Fruit fly (Drosophila melanogaster) S2 (cell line): Measurements from ENCODE around the gene CG7255.

Source experiments
- CG8478 ChIP-seq: fragments of >200 bp; optimal IDR thresholded peaks from 2 replicates; lab custom pipeline; 2018
- CTCF ChIP-seq, 2 experiments: fragments of >200 bp; optimal IDR thresholded peaks; 2 replicates each; lab custom pipeline; 2018

Gene CG7255

DNA sequence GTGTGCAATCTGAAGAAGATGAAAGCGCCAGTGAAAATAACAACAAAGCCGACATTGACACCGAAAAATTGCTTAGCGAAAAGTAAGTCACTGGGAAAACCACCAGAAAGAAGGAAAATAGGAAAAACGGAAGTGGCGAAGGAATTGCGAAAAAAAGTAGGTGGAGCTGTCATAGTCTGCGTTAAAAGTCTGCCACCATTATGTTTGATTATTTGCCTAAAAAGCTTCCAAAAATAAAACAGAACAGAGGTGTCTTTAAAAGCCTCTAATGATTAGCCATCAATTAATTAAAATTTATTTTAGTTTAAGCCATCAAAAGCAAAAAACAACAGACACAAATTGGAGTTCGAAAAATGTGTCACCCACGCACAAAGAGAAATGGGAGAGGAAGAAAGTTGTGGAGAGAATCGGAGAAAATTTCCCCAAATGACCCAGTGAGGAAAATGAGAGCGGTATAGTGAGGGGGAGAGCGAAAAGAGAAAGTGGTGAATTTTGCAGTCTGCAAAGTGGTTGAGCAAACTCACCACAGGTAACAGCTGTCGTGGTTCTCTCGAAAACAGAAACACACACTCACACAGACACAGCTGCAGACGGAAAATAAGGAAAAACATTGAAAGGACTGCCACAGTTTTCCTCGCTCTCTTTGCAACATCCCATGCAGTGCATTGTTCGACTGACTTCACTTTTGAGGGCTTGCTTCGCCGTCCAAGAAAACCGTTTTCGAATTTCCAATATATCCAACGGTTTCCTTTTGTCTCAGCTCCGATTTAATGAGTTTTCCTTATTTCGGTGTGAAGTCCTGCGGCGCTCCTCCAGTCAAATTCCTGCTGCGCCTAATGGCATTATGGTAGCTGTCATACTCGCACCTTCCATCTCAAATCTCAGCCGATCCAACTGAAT lies 25.5 kb downstream of the CG7255 start:
- TF ChIP-seq CTCF (optimal IDR thresholded peaks at IDR 0.05; lab: Kevin White, UChicago) (no peak), CG8478 (lab: Kevin White, UChicago) (no peak)

- TF ChIP-seq CG8478 (lab: Kevin White, UChicago) (no peak), CTCF (optimal IDR thresholded peaks at IDR 0.05; lab: Kevin White, UChicago) (no peak)
Observed at dm6 chr3L:15330161-15330542, 26.1 kb downstream of the CG7255 start.

DNA sequence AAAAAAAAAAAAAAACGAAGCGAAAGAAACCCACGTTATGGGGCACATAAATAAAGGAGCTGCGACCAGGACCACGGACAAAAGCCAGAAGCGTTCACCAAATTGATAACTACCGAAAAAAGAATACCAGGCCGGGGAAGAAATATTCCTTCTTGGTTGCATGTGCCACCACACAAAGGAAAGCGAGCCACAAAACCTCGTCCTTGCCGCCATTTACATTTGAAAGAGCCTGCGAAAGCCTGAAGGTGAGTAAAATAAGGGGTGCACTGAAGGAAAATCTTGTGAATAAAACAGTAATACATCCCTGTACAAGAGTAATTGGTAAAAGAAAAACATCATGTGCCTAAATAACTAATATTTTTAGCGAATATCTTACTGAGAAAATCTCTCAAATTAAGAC lies 30.6 kb downstream of the CG7255 start:
- TF ChIP-seq CTCF (optimal IDR thresholded peaks at IDR 0.05; lab: Kevin White, UChicago) = no peak
- TF ChIP-seq CG8478 (lab: Kevin White, UChicago) = no peak

DNA sequence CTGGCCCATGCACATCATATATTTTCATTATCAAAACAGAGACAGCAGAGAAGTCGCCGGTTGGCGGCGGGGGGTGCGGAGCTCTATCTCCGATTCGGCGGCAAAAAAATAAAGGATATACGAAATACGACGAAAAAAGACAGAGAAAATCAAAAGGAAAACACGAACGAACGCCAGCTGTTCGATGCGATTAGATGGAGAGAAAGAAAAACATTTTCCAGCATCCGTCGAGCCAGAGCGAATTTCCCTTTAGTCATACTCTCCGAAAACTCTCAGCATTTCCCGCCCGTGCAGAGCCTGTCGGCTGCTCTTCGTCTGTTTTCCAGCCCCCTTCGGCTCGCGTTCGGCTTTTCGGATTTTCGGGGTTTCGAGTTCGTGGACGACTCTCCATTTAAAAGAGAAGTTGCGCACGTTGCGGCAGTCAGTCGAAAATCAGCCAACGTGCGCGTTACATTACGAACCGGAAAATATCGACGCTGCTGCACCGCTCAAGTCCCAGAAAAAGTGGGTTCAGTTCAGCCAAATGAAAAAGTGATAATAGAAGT lies 32.3 kb downstream of the CG7255 start, which contains the start of gene Toll-6:
Gene Toll-6, plus strand, starts transcription at position 416 of the 545 bp plus-strand sequence.
- TF ChIP-seq CG8478 (lab: Kevin White, UChicago) = no peak

DNA sequence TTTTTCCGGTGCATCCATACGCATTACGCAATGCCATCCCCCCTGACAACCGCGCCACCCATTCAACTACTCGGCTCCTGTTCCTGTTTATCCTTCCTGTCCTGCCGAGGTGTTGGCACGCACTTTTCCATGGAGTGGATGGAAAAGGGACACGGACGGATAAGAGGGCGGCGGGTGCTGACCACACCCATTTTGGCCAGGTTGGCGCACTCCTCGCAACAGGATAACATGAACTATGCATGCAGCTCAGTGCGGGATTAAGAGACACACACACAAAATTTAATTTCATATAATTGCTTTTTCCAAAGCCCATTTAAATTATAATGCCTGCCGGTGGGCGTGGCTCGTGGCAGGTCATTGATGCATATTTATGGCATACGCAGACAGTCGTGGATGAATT lies 40.9 kb downstream of the CG7255 start:
- TF ChIP-seq CTCF (optimal IDR thresholded peaks at IDR 0.05; lab: Kevin White, UChicago) = no peak
- TF ChIP-seq CG8478 (lab: Kevin White, UChicago) = no peak

dm6 chr3L:15347695-15348465 lies 43.8 kb downstream of the CG7255 start:
- no peak for TF ChIP-seq CG8478 (lab: Kevin White, UChicago)
- no peak for TF ChIP-seq CTCF (optimal IDR thresholded peaks at IDR 0.05; lab: Kevin White, UChicago)

dm6 chr3L:15348759-15349158 lies 44.7 kb downstream of the CG7255 start:
- TF ChIP-seq CTCF (optimal IDR thresholded peaks at IDR 0.05; lab: Kevin White, UChicago) = no peak
- TF ChIP-seq CG8478 (lab: Kevin White, UChicago) = no peak

- TF ChIP-seq CG8478 (lab: Kevin White, UChicago) = no peak
- TF ChIP-seq CTCF (optimal IDR thresholded peaks at IDR 0.05; lab: Kevin White, UChicago) = no peak
Observed at dm6 chr3L:15352048-15352447, 48.0 kb downstream of the CG7255 start.

DNA sequence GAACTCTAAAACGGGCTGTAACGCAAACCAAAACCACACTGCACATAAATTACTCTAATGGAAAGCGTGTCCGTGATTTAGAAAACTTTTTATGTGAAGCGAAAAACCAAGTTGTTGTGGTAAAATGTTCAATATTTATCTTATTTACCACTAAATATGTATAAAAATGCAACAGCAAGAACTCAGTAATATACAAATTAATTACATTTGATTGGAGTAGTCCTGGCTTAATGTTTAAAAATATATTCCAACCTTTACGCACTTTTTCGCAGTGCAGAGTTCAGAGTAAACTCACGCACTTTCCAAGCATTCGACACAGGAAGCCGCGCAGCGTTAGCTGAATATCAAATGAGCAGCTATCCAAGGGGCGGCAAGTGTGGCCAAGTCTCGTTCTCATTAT lies 48.4 kb downstream of the CG7255 start:
- TF ChIP-seq CG8478 (lab: Kevin White, UChicago) = no peak
- no peak for TF ChIP-seq CTCF (optimal IDR thresholded peaks at IDR 0.05; lab: Kevin White, UChicago)

- TF ChIP-seq CTCF (optimal IDR thresholded peaks at IDR 0.05; lab: Kevin White, UChicago) (no peak), CG8478 (lab: Kevin White, UChicago) (no peak)
Observed at dm6 chr3L:15353739-15354138, 49.7 kb downstream of the CG7255 start.

dm6 chr3L:15354763-15355162 lies 50.7 kb downstream of the CG7255 start:
- TF ChIP-seq CG8478 (lab: Kevin White, UChicago) (no peak), CTCF (optimal IDR thresholded peaks at IDR 0.05; lab: Kevin White, UChicago) (no peak)

- TF ChIP-seq CG8478 (lab: Kevin White, UChicago) (no peak), CTCF (optimal IDR thresholded peaks at IDR 0.05; lab: Kevin White, UChicago) (no peak)
Observed at dm6 chr3L:15357471-15357870, 53.4 kb downstream of the CG7255 start.
